Fruit fly (Drosophila melanogaster) whole organism: Measurements from ENCODE around the gene CG8560.

Source experiments
- CG8478 ChIP-seq: fragments of >200 bp; optimal IDR thresholded peaks from 2 replicates; lab custom pipeline; 2018; ENCODE audit warnings: inconsistent platforms
- Dll ChIP-seq: fragments of >200 bp; optimal IDR thresholded peaks from 2 replicates; lab custom pipeline; 2017
- EcR ChIP-seq, 2 experiments: fragments of >200 bp; optimal IDR thresholded peaks; 2 replicates each; lab custom pipeline; 2017; ENCODE audit warnings: missing biosample characterization in 2 of 2, missing genetic modification characterization in 2 of 2, missing genetic modification reagents in 2 of 2
- pan ChIP-seq: fragments of >200 bp; optimal IDR thresholded peaks from 2 replicates; lab custom pipeline; 2017
- psq ChIP-seq: fragments of >200 bp; optimal IDR thresholded peaks from 2 replicates; lab custom pipeline; 2017
- usp ChIP-seq: fragments of >200 bp; optimal IDR thresholded peaks from 2 replicates; lab custom pipeline; 2017; ENCODE audit warnings: missing biosample characterization, missing genetic modification characterization, mixed read lengths

DNA sequence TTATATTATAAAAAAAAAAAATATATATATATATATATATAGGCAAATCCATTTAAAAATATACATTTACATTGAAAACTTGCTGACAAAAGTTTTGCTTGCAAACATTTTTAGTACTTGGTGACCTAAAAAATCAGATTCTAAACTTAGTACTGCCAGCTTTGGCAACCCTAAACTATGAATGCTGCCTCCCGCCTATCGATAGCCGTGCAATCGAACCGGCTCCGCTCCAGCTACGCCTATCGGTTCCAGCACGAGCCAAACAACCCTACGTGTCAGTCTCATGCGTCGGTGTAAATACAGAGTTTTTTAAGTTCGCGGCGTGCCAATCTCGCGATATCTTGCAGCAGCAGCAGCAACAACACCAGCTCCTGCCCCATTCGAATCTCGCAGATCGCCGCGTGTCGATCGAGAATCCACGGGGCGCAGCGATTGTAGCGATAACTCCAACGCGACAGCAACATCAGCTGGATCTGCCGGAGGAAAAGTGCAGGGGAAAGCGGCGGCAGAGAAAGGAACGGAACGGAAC is 43.6 kb downstream of the CG8560 start, which contains the start of gene Sec63:
- TF ChIP-seq usp (GFP tag; lab: Kevin White, UChicago) (no peak), Dll (lab: Kevin White, UChicago) (no peak), psq (lab: Kevin White, UChicago) (no peak), pan (lab: Kevin White, UChicago) (no peak), CG8478 (no peak), EcR (GFP tag; optimal IDR thresholded peaks at IDR 0.05; lab: Kevin White, UChicago) (no peak)
